Worm (Caenorhabditis elegans): ENCODE data around the gene T24B8.7.

- TF ChIP-seq nhr-12 (tag; optimal IDR thresholded peaks at IDR 0.05) (no peak), nhr-237 (tag; optimal IDR thresholded peaks at IDR 0.05) (no peak), egl-27 (tag; optimal IDR thresholded peaks at IDR 0.05) (no peak)
Measured at ce11 chrII:9064437-9064836, 11.0 kb upstream of the T24B8.7 start.

Data from whole organism, L2 larva.